Fruit fly (Drosophila melanogaster): ENCODE data around the gene CG34274.

CG34274 gene

DNA sequence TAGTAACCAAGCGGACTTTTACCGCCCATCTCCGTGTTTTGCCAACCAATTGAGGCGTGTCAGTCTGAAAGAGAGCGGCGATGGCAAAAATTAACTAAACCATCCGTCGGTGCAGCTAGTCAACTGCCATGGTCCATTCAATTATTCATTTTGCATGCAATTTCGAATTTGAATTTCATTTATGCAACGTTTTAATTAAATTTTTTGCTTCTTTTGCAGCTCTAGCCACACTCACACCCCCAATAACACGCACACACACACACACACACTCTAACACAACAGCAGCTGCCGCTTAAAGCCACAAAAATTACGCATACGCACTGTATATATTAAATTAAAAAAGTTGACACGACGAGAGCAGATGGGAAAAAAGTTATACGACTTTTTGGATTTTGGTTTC lies 37.4 kb downstream of the CG34274 start:
- TF ChIP-seq Sin3A (optimal IDR thresholded peaks at IDR 0.05) (no peak), psq (optimal IDR thresholded peaks at IDR 0.05) (no peak), ttk (optimal IDR thresholded peaks at IDR 0.05) (no peak), insv (optimal IDR thresholded peaks at IDR 0.05) (no peak)

DNA sequence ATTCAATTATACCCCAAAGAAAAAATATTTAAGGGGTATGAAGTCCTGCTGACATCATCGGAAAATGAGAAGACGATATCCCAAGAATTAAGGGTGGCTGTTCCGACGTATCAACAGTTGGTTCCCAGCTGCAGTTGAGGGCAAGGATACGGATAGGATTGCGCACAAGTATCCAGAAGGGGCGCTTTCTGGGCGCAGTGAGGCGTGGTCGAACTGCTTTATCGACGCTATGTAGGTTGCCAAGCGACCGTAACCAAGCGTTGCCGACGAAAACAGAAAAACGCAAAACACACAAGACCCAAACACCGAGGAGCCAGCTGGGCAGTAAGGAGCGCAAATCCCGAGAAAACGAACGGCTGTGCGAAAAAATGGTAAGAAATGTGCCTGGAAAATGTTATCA lies 42.6 kb downstream of the CG34274 start, which contains the start of gene Ttc26:
Gene Ttc26, plus strand, starts transcription at position 289 of the 400 bp plus-strand sequence.
- no peak for TF ChIP-seq Myc (optimal IDR thresholded peaks at IDR 0.05)
- no peak for TF ChIP-seq insv (optimal IDR thresholded peaks at IDR 0.05)
- TF ChIP-seq h (optimal IDR thresholded peaks at IDR 0.05): no peak
- no peak for TF ChIP-seq ttk (optimal IDR thresholded peaks at IDR 0.05)
- no peak for TF ChIP-seq Sin3A (optimal IDR thresholded peaks at IDR 0.05)
- TF ChIP-seq psq (optimal IDR thresholded peaks at IDR 0.05): no peak

DNA sequence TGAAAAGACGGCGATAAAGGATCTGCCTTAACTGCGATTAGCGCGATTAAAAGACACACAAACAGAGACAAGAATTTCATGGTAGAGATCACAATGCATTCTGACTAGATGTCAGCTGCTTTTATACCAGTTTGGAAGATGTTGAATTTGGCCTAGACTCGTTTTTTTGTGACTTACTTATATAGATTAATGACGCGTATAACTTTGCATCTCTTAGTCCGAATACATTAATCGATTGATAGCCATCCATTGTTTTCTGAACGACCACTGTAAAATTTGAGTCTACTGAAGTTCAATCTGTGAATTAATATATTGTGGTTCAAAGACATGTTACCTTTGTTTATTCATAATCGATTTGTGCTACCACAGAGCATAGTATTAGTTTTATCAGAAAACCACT lies 43.7 kb downstream of the CG34274 start, which contains the start of gene CG45207:
Gene CG45207, minus strand, starts transcription at position 101 of the 400 bp plus-strand sequence.
- TF ChIP-seq h (optimal IDR thresholded peaks at IDR 0.05): no peak
- TF ChIP-seq ttk (optimal IDR thresholded peaks at IDR 0.05): no peak
- no peak for TF ChIP-seq Myc (optimal IDR thresholded peaks at IDR 0.05)
- no peak for TF ChIP-seq insv (optimal IDR thresholded peaks at IDR 0.05)
- TF ChIP-seq Sin3A (optimal IDR thresholded peaks at IDR 0.05): no peak

DNA sequence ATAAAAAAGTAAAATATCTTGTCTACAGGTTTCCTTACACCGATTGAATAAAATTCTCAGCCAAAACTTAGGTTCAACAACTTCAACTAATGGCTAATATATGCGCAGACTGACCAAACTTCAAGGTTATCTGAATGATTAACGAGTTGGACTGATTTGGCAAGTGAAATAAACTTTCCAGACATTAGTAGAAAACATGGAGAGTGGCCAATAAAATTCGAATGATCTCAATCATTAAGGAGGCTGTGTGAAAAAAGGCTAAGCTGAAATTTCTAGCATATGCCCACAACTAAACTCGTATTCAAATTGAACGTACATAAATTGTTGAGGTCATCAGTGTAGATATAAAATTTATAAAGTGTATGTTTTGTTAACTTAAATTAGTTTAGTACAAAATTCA lies 48.0 kb downstream of the CG34274 start, which contains the start of gene CG5614:
Gene CG5614, plus strand, starts transcription at position 301 of the 400 bp plus-strand sequence.
- TF ChIP-seq ttk (optimal IDR thresholded peaks at IDR 0.05) (no peak), h (optimal IDR thresholded peaks at IDR 0.05) (no peak), insv (optimal IDR thresholded peaks at IDR 0.05) (no peak), psq (optimal IDR thresholded peaks at IDR 0.05) (no peak), Myc (optimal IDR thresholded peaks at IDR 0.05) (no peak), Sin3A (optimal IDR thresholded peaks at IDR 0.05) (no peak)
